Fruit fly (Drosophila melanogaster) whole organism, embryonic: ENCODE measurements around the gene CG4660.
A peak's percentile ranks its signal among the peaks of the same experiment; 100 is the strongest.

Experiments used
- Asciz ChIP-seq: fragments of 200-800 bp; sonication (Bioruptor generic); optimal IDR thresholded peaks from 2 replicates; lab custom pipeline; 2017; ENCODE audit warnings: missing biosample characterization, mild to moderate bottlenecking, missing genetic modification characterization, missing genetic modification reagents
- CG10321 ChIP-seq: fragments of 200-800 bp; sonication (Bioruptor generic); IDR thresholded peaks from 2 replicates; pipeline ENCODE4 v1.3.6; 2022; ENCODE audit warnings: missing biosample characterization, missing genetic modification characterization
- CG10431 ChIP-seq: fragments of 200-800 bp; sonication (Bioruptor generic); optimal IDR thresholded peaks from 3 replicates; lab custom pipeline; 2018; ENCODE audit warnings: missing biosample characterization, mild to moderate bottlenecking, missing genetic modification characterization
- CG10462 ChIP-seq: fragments of 200-800 bp; sonication (Bioruptor generic); optimal IDR thresholded peaks from 2 replicates; lab custom pipeline; 2016; ENCODE audit warnings: missing biosample characterization, missing genetic modification characterization
- CG11504 ChIP-seq: fragments of 200-800 bp; sonication (Bioruptor generic); optimal IDR thresholded peaks from 3 replicates; lab custom pipeline; 2019; ENCODE audit warnings: missing biosample characterization, mild to moderate bottlenecking, missing genetic modification characterization, moderate library complexity
- CG13287 ChIP-seq: fragments of 200-800 bp; sonication (Bioruptor generic); IDR thresholded peaks from 2 replicates; pipeline ENCODE4 v1.3.6; 2022; ENCODE audit warnings: missing biosample characterization, missing genetic modification characterization; ENCODE audit not compliant: partially characterized antibody
- CG14014 ChIP-seq: fragments of 200-800 bp; sonication (Bioruptor generic); IDR thresholded peaks from 2 replicates; pipeline ENCODE4 v1.3.6; 2022; ENCODE audit warnings: missing biosample characterization, missing genetic modification characterization
- CG1529 ChIP-seq: fragments of 200-800 bp; sonication (Bioruptor generic); optimal IDR thresholded peaks from 3 replicates; lab custom pipeline; 2018; ENCODE audit warnings: missing biosample characterization, missing genetic modification characterization
- CG15514 ChIP-seq: fragments of 200-800 bp; sonication (Bioruptor generic); optimal IDR thresholded peaks from 3 replicates; lab custom pipeline; 2017; ENCODE audit warnings: missing biosample characterization, missing genetic modification characterization, mild to moderate bottlenecking, moderate library complexity, missing genetic modification reagents
- CG17361 ChIP-seq: fragments of 200-800 bp; sonication (Bioruptor generic); IDR thresholded peaks from 3 replicates; pipeline ENCODE4 v1.3.6; 2022; ENCODE audit warnings: missing biosample characterization, missing genetic modification characterization
- CG2116 ChIP-seq: fragments of 200-800 bp; sonication (Bioruptor generic); optimal IDR thresholded peaks from 3 replicates; lab custom pipeline; 2018; ENCODE audit warnings: missing biosample characterization, mild to moderate bottlenecking, missing genetic modification characterization
- CG2202 ChIP-seq: fragments of 200-800 bp; sonication (Bioruptor generic); optimal IDR thresholded peaks from 2 replicates; lab custom pipeline; 2018; ENCODE audit warnings: missing biosample characterization, mild to moderate bottlenecking, missing genetic modification characterization
- CG30431 ChIP-seq: fragments of 200-800 bp; sonication (Bioruptor generic); optimal IDR thresholded peaks from 2 replicates; lab custom pipeline; 2017; ENCODE audit warnings: missing biosample characterization, missing genetic modification characterization
- CG3407 ChIP-seq: fragments of 200-800 bp; sonication (Bioruptor generic); optimal IDR thresholded peaks from 2 replicates; lab custom pipeline; 2018; ENCODE audit warnings: missing biosample characterization, mild to moderate bottlenecking, missing genetic modification characterization
- CG34224 ChIP-seq: fragments of 200-800 bp; sonication (Bioruptor generic); IDR thresholded peaks from 3 replicates; pipeline ENCODE4 v1.3.6; 2022; ENCODE audit warnings: missing biosample characterization, missing genetic modification characterization; ENCODE audit not compliant: partially characterized antibody
- CG7271 ChIP-seq: fragments of 200-800 bp; sonication (Bioruptor generic); optimal IDR thresholded peaks from 2 replicates; lab custom pipeline; 2018; ENCODE audit warnings: missing biosample characterization, mild to moderate bottlenecking, missing genetic modification characterization, moderate library complexity
- CG7963 ChIP-seq: fragments of 200-800 bp; sonication (Bioruptor generic); IDR thresholded peaks from 3 replicates; pipeline ENCODE4 v1.3.6; 2022; ENCODE audit warnings: missing biosample characterization, missing genetic modification characterization; ENCODE audit not compliant: partially characterized antibody
- CHES-1-like ChIP-seq: fragments of 200-800 bp; sonication (Bioruptor generic); optimal IDR thresholded peaks from 2 replicates; lab custom pipeline; 2016; ENCODE audit warnings: missing biosample characterization, missing genetic modification characterization
- Dp ChIP-seq: fragments of 200-800 bp; sonication (Bioruptor generic); optimal IDR thresholded peaks from 2 replicates; lab custom pipeline; 2018; ENCODE audit warnings: missing biosample characterization, mild to moderate bottlenecking, missing genetic modification characterization, moderate library complexity
- Dref ChIP-seq: fragments of 200-800 bp; sonication (Bioruptor generic); IDR thresholded peaks from 2 replicates; pipeline ENCODE4 v1.3.6; 2022; ENCODE audit warnings: missing biosample characterization, missing genetic modification characterization
- Drgx ChIP-seq: fragments of 200-800 bp; sonication (Bioruptor generic); IDR thresholded peaks from 2 replicates; pipeline ENCODE4 v1.3.6; 2022; ENCODE audit warnings: missing biosample characterization, missing genetic modification characterization
- Neu2 ChIP-seq: fragments of 200-800 bp; sonication (Bioruptor generic); optimal IDR thresholded peaks from 3 replicates; lab custom pipeline; 2016; ENCODE audit warnings: missing biosample characterization, missing genetic modification characterization, borderline replicate concordance
- Oaz ChIP-seq: fragments of 200-800 bp; sonication (Bioruptor generic); IDR thresholded peaks from 2 replicates; pipeline ENCODE4 v1.3.6; 2022; ENCODE audit warnings: missing biosample characterization, missing genetic modification characterization
- PHDP ChIP-seq: fragments of 200-800 bp; sonication (Bioruptor generic); optimal IDR thresholded peaks from 3 replicates; lab custom pipeline; 2018; ENCODE audit warnings: missing biosample characterization, mild to moderate bottlenecking, missing genetic modification characterization, moderate library complexity
- Spps ChIP-seq: fragments of 200-800 bp; sonication (Bioruptor generic); optimal IDR thresholded peaks from 2 replicates; lab custom pipeline; 2018; ENCODE audit warnings: missing biosample characterization, mild to moderate bottlenecking, missing genetic modification characterization
- Stat92E ChIP-seq, 3 experiments: fragments of >200 bp in 2 of 3; fragments of 200-800 bp in 1 of 3; sonication (Bioruptor generic) in 1 of 3; optimal IDR thresholded peaks; 2 replicates each; lab custom pipeline; 2017 to 2019; ENCODE audit warnings: missing biosample characterization in 3 of 3, missing genetic modification characterization in 3 of 3, mild to moderate bottlenecking in 1 of 3, moderate library complexity in 1 of 3
- Xbp1 ChIP-seq: fragments of 200-800 bp; sonication (Bioruptor generic); optimal IDR thresholded peaks from 3 replicates; lab custom pipeline; 2016; ENCODE audit warnings: missing biosample characterization, mild to moderate bottlenecking, missing genetic modification characterization
- chinmo ChIP-seq: fragments of 200-800 bp; sonication (Bioruptor generic); IDR thresholded peaks from 4 replicates; pipeline ENCODE4 v1.3.6; 2022; ENCODE audit warnings: missing biosample characterization, missing genetic modification characterization; ENCODE audit not compliant: partially characterized antibody
- chn ChIP-seq: fragments of 200-800 bp; sonication (Bioruptor generic); optimal IDR thresholded peaks from 2 replicates; lab custom pipeline; 2016; ENCODE audit warnings: missing biosample characterization, missing genetic modification characterization
- ci ChIP-seq: fragments of 200-800 bp; sonication (Bioruptor generic); IDR thresholded peaks from 3 replicates; pipeline ENCODE4 v1.3.6; 2022; ENCODE audit warnings: missing biosample characterization, missing genetic modification characterization
- croc ChIP-seq: fragments of 200-800 bp; sonication (Bioruptor generic); conservative IDR thresholded peaks from 3 replicates; pipeline ENCODE4 v1.3.6; 2022; ENCODE audit warnings: missing biosample characterization, missing genetic modification characterization
- danr ChIP-seq: fragments of 200-800 bp; sonication (Bioruptor generic); IDR thresholded peaks from 2 replicates; pipeline ENCODE4 v1.3.6; 2022; ENCODE audit warnings: missing biosample characterization, missing genetic modification characterization
- eyg ChIP-seq: fragments of 200-800 bp; sonication (Bioruptor generic); optimal IDR thresholded peaks from 3 replicates; lab custom pipeline; 2016; ENCODE audit warnings: missing biosample characterization, missing genetic modification characterization
- gcm ChIP-seq: fragments of 200-800 bp; sonication (Bioruptor generic); optimal IDR thresholded peaks from 2 replicates; lab custom pipeline; 2019; ENCODE audit warnings: missing biosample characterization, mild to moderate bottlenecking, missing genetic modification characterization, moderate library complexity
- gfzf ChIP-seq: fragments of 200-800 bp; sonication (Bioruptor generic); optimal IDR thresholded peaks from 2 replicates; lab custom pipeline; 2016; ENCODE audit warnings: missing biosample characterization, mild to moderate bottlenecking, missing genetic modification characterization, moderate library complexity
- her ChIP-seq: fragments of 200-800 bp; sonication (Bioruptor generic); optimal IDR thresholded peaks from 2 replicates; lab custom pipeline; 2016; ENCODE audit warnings: missing biosample characterization, missing genetic modification characterization
- inv ChIP-seq: fragments of 200-800 bp; sonication (Bioruptor generic); IDR thresholded peaks from 2 replicates; pipeline ENCODE4 v1.3.6; 2022; ENCODE audit warnings: missing biosample characterization, missing genetic modification characterization; ENCODE audit not compliant: partially characterized antibody
- kah ChIP-seq: fragments of 200-800 bp; sonication (Bioruptor generic); optimal IDR thresholded peaks from 2 replicates; lab custom pipeline; 2018; ENCODE audit warnings: missing biosample characterization, mild to moderate bottlenecking, missing genetic modification characterization
- kni ChIP-seq: fragments of 200-800 bp; sonication (Bioruptor generic); optimal IDR thresholded peaks from 3 replicates; lab custom pipeline; 2017; ENCODE audit warnings: mild to moderate bottlenecking, missing biosample characterization, missing genetic modification reagents, missing genetic modification characterization
- lov ChIP-seq, 2 experiments: fragments of 200-800 bp in 1 of 2; fragments of >200 bp in 1 of 2; sonication (Bioruptor generic) in 1 of 2; IDR thresholded peaks in 1 of 2; optimal IDR thresholded peaks in 1 of 2; 2 replicates in 1 of 2; 3 replicates in 1 of 2; pipeline versions ENCODE4 v1.3.6 to Lab custom; 2017 to 2022; ENCODE audit warnings: missing biosample characterization in 1 of 2, missing genetic modification characterization in 1 of 2
- nmo ChIP-seq: fragments of 200-800 bp; sonication (Bioruptor generic); optimal IDR thresholded peaks from 2 replicates; lab custom pipeline; 2018; ENCODE audit warnings: missing biosample characterization, mild to moderate bottlenecking, missing genetic modification characterization, moderate library complexity
- pho ChIP-seq: fragments of 200-800 bp; sonication (Bioruptor generic); optimal IDR thresholded peaks from 2 replicates; lab custom pipeline; 2016; ENCODE audit warnings: missing biosample characterization, missing genetic modification characterization
- pita ChIP-seq: fragments of 200-800 bp; sonication (Bioruptor generic); optimal IDR thresholded peaks from 2 replicates; lab custom pipeline; 2017; ENCODE audit warnings: missing biosample characterization, mild to moderate bottlenecking, missing genetic modification characterization
- pzg ChIP-seq: fragments of 200-800 bp; sonication (Bioruptor generic); optimal IDR thresholded peaks from 3 replicates; lab custom pipeline; 2018; ENCODE audit warnings: missing biosample characterization, mild to moderate bottlenecking, missing genetic modification characterization, moderate library complexity
- sisA ChIP-seq: fragments of 200-800 bp; sonication (Bioruptor generic); IDR thresholded peaks from 2 replicates; pipeline ENCODE4 v1.3.6; 2022; ENCODE audit warnings: missing biosample characterization, missing genetic modification characterization
- sqz ChIP-seq: fragments of 200-800 bp; sonication (Bioruptor generic); optimal IDR thresholded peaks from 3 replicates; lab custom pipeline; 2018; ENCODE audit warnings: missing biosample characterization, mild to moderate bottlenecking, missing genetic modification characterization
- tll ChIP-seq, 2 experiments: fragments of 200-800 bp in 1 of 2; fragments of >200 bp in 1 of 2; sonication (Bioruptor generic) in 1 of 2; optimal IDR thresholded peaks; 2 replicates each; lab custom pipeline; 2017 to 2019; ENCODE audit warnings: missing biosample characterization in 2 of 2, missing genetic modification characterization in 2 of 2, mild to moderate bottlenecking in 1 of 2, moderate library complexity in 1 of 2
- usp ChIP-seq: fragments of >200 bp; optimal IDR thresholded peaks from 2 replicates; lab custom pipeline; 2017; ENCODE audit warnings: missing biosample characterization, missing genetic modification characterization

The CG4660 gene

dm6 chrX:6050282-6050934, 30.8 kb downstream of the CG4660 start, which contains the start of gene CG5921 (continued):
- TF ChIP-seq sisA (no peak), pzg (GFP tag; lab: Kevin White, UChicago) (peak; percentile 5), Oaz (GFP tag; lab: Robert Waterston, UW) (no peak), CG14014 (GFP tag; lab: Robert Waterston, UW) (no peak), CG7271 (tag; lab: Kevin White, UChicago) (no peak), sqz (GFP tag; lab: Kevin White, UChicago) (peak; percentile 54), CG17361 (no peak), gfzf (GFP tag; lab: Kevin White, UChicago) (peak; percentile 52), eyg (GFP tag; lab: Kevin White, UChicago) (no peak), croc (GFP tag; lab: Robert Waterston, UW) (no peak), Dref (GFP tag; lab: Robert Waterston, UW) (no peak), CG11504 (tag; lab: Kevin White, UChicago) (peak; percentile 30), tll (GFP tag; optimal IDR thresholded peaks at IDR 0.05; lab: Kevin White, UChicago) (no peak), chinmo (GFP tag; lab: Robert Waterston, UW) (0 out of 4 replicates have a peak, but pooled peaks have one; percentile 33), CHES-1-like (GFP tag; lab: Kevin White, UChicago) (no peak), chn (GFP tag; lab: Kevin White, UChicago) (no peak), danr (GFP tag; lab: Robert Waterston, UW) (no peak), Neu2 (GFP tag; lab: Kevin White, UChicago) (no peak), ci (GFP tag; lab: Robert Waterston, UW) (no peak), nmo (no peak), CG2202 (tag; lab: Kevin White, UChicago) (no peak), gcm (GFP tag; lab: Kevin White, UChicago) (no peak), PHDP (no peak), CG10462 (GFP tag; lab: Kevin White, UChicago) (no peak), pita (GFP tag; lab: Kevin White, UChicago) (no peak), Spps (tag; lab: Kevin White, UChicago) (no peak), CG30431 (GFP tag; lab: Kevin White, UChicago) (no peak), Dp (GFP tag; lab: Kevin White, UChicago) (peak; percentile 43), CG34224 (GFP tag; lab: Robert Waterston, UW) (no peak), inv (no peak), CG15514 (peak; percentile 5), CG3407 (no peak), Drgx (GFP tag; lab: Robert Waterston, UW) (0 out of 2 replicates have a peak, but pooled peaks have one; percentile 21), CG2116 (no peak), CG10321 (GFP tag; lab: Robert Waterston, UW) (no peak), usp (GFP tag; lab: Kevin White, UChicago) (no peak), CG13287 (GFP tag; lab: Robert Waterston, UW) (peak; percentile 33; the same call in 1 of the 2 replicates), Asciz (GFP tag; lab: Kevin White, UChicago) (no peak), her (GFP tag; lab: Kevin White, UChicago) (no peak), lov (optimal IDR thresholded peaks at IDR 0.05; lab: Kevin White, UChicago) (no peak), lov (GFP tag; IDR thresholded peaks at IDR 0.05; lab: Robert Waterston, UW) (no peak), Stat92E (GFP tag; optimal IDR thresholded peaks at IDR 0.05; lab: Kevin White, UChicago) (no peak), kah (GFP tag; lab: Kevin White, UChicago) (no peak), CG10431 (GFP tag; lab: Kevin White, UChicago) (no peak), CG7963 (GFP tag; lab: Robert Waterston, UW) (no peak), kni (GFP tag; lab: Kevin White, UChicago) (no peak), pho (GFP tag; lab: Kevin White, UChicago) (no peak), Xbp1 (peak; percentile 1), CG1529 (GFP tag; lab: Kevin White, UChicago) (no peak)
